Worm (Caenorhabditis elegans): ENCODE data around the gene srab-10.
"Not testable (repeated sequence)": the region's sequence is repeated elsewhere in the genome, so short reads cannot be mapped to it uniquely, and the experiment has no call there.

DNA sequence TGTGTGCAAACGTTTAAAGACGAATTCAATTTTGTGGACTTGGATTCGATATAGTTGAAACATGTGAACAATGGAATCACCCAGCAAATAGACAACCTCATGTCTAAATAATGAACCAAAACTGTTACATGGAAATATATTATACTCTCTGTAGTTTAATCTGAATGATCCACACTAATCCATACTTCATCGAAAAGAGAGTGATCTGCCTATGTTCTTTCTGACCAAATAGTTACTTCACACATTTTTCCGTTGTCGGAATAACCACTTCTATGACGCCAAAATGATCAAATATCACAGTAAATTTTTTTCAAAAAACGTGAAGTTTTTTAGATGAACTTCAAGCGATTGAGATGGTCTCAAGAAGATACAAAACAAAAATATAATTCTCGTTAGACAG is 42.3 kb downstream of the srab-10 start, which contains the start of gene Y73C8C.4:
- TF ChIP-seq Y79H2A.3 (GFP tag; conservative IDR thresholded peaks at IDR 0.05); unc-62 (GFP tag; optimal IDR thresholded peaks at IDR 0.05); snpc-4 (GFP tag; optimal IDR thresholded peaks at IDR 0.05); snpc-4 (tag; optimal IDR thresholded peaks at IDR 0.05); pha-4 (tag; optimal IDR thresholded peaks at IDR 0.05); efl-1 (GFP tag; optimal IDR thresholded peaks at IDR 0.05); C17E4.6 (GFP tag; IDR thresholded peaks at IDR 0.05): not testable (repeated sequence)

Measured in whole organism, young adult.